Worm (Caenorhabditis elegans): ENCODE measurements around the gene bgnt-1.4.
A peak's percentile ranks its signal among the peaks of the same experiment; 100 is the strongest.

Gene bgnt-1.4

ce11 chrV:4810653-4811052 lies 49.9 kb downstream of the bgnt-1.4 start (continued):
- no peak for TF ChIP-seq nhr-12 (tag; optimal IDR thresholded peaks at IDR 0.05)
- no peak for TF ChIP-seq nhr-76 (tag; optimal IDR thresholded peaks at IDR 0.05)
- TF ChIP-seq hlh-4 (tag; optimal IDR thresholded peaks at IDR 0.05) = no peak
- TF ChIP-seq nhr-20 (tag; optimal IDR thresholded peaks at IDR 0.05) = peak; percentile 30
- TF ChIP-seq grh-1 (GFP tag; IDR thresholded peaks at IDR 0.05) = no peak
- TF ChIP-seq unc-130 (tag; optimal IDR thresholded peaks at IDR 0.05) = no peak
- peak; percentile 47 for TF ChIP-seq lin-15B (tag; optimal IDR thresholded peaks at IDR 0.05)
- TF ChIP-seq nhr-71 (tag; optimal IDR thresholded peaks at IDR 0.05) = peak; percentile 58
- TF ChIP-seq lsy-2 (tag; optimal IDR thresholded peaks at IDR 0.05) = peak in 1 of 2 experiments; percentile 65
- TF ChIP-seq pqm-1 (tag; optimal IDR thresholded peaks at IDR 0.05) = no peak
- peak; percentile 2 for TF ChIP-seq F16B12.6 (tag; optimal IDR thresholded peaks at IDR 0.05)
- peak; percentile 27 for TF ChIP-seq skn-1 (tag; optimal IDR thresholded peaks at IDR 0.05)
- TF ChIP-seq pag-3 (tag; optimal IDR thresholded peaks at IDR 0.05; ENCODE audit: borderline replicate concordance, insufficient read depth) = no peak
- no peak for TF ChIP-seq ceh-63 (GFP tag; optimal IDR thresholded peaks at IDR 0.05)
- TF ChIP-seq zip-4 (GFP tag; optimal IDR thresholded peaks at IDR 0.05) = no peak
- TF ChIP-seq lin-35 (GFP tag; optimal IDR thresholded peaks at IDR 0.05) = peak in 1 of 2 experiments; percentile 62
- no peak for TF ChIP-seq mdl-1 (tag; optimal IDR thresholded peaks at IDR 0.05)

All from whole organism, L1 larva.